Fruit fly (Drosophila melanogaster): ENCODE measurements around the gene CG12229.
A peak's percentile ranks its signal among the peaks of the same experiment; 100 is the strongest.

The CG12229 gene

DNA sequence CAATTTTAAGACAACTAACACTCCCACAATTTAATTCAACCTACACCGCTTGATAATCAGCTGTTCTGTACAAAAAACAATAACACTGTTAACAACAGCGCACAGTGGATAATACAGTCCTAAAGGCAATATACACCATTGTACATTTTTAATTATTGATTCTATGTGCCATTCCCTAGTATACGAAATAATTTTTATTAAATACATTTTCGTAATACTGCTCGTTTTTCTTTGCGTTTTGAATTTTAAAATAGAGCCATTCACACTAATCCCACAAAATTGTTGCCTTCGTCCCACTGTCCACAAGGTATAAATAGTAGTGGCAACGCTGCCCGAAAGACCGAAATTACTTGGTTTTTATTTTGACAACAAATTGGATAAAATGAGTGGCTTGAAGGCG, 2.7 kb downstream of the CG12229 start, which contains the start of the genes Coq4 and CG32176 (continued):
- TF ChIP-seq Fer1 (GFP tag; optimal IDR thresholded peaks at IDR 0.05): peak; percentile 97
- TF ChIP-seq Doc2 (GFP tag; IDR thresholded peaks at IDR 0.05): peak; percentile 95
- peak; percentile 97 for TF ChIP-seq CG4820 (GFP tag; optimal IDR thresholded peaks at IDR 0.05)
- peak; percentile 99 for TF ChIP-seq Ptx1 (GFP tag; IDR thresholded peaks at IDR 0.05)
- peak; percentile 90 for TF ChIP-seq corto (GFP tag; optimal IDR thresholded peaks at IDR 0.05)
- TF ChIP-seq Oaz (GFP tag; IDR thresholded peaks at IDR 0.05): peak; percentile 97
- TF ChIP-seq CG9876 (GFP tag; optimal IDR thresholded peaks at IDR 0.05): peak; percentile 97
- TF ChIP-seq nerfin-1 (tag; optimal IDR thresholded peaks at IDR 0.05): peak; percentile 94
- peak; percentile 98 for TF ChIP-seq gro (GFP tag; optimal IDR thresholded peaks at IDR 0.05)
- TF ChIP-seq Tbp (GFP tag; optimal IDR thresholded peaks at IDR 0.05): no peak
- peak; percentile 98 for TF ChIP-seq CG11085 (GFP tag; IDR thresholded peaks at IDR 0.05)
- no peak for TF ChIP-seq Hr78 (GFP tag; optimal IDR thresholded peaks at IDR 0.05)
- TF ChIP-seq eve (GFP tag; optimal IDR thresholded peaks at IDR 0.05): peak; percentile 30 to 97
- TF ChIP-seq CG43689 (GFP tag; IDR thresholded peaks at IDR 0.05): peak; percentile 94
- TF ChIP-seq Dip2 (GFP tag; IDR thresholded peaks at IDR 0.05): peak; percentile 64
- peak; percentile 98 for TF ChIP-seq bcd (GFP tag; optimal IDR thresholded peaks at IDR 0.05)
- TF ChIP-seq CG32772 (GFP tag; IDR thresholded peaks at IDR 0.05): peak; percentile 98
- peak; percentile 95 for TF ChIP-seq CG7556 (GFP tag; optimal IDR thresholded peaks at IDR 0.05)
- peak; percentile 98 for TF ChIP-seq CG10366 (GFP tag; IDR thresholded peaks at IDR 0.05)
- TF ChIP-seq usp (GFP tag; optimal IDR thresholded peaks at IDR 0.05): no peak
- peak; percentile 95 for TF ChIP-seq CG7987 (GFP tag; optimal IDR thresholded peaks at IDR 0.05)
- TF ChIP-seq CG30403 (GFP tag; optimal IDR thresholded peaks at IDR 0.05): peak; percentile 99
- no peak for TF ChIP-seq Doc3 (GFP tag; IDR thresholded peaks at IDR 0.05; ENCODE audit: partially characterized antibody)
- TF ChIP-seq Opbp (GFP tag; IDR thresholded peaks at IDR 0.05; ENCODE audit: partially characterized antibody): peak; percentile 68; the same call in 1 of the 3 replicates
- peak; percentile 96 for TF ChIP-seq Drgx (GFP tag; IDR thresholded peaks at IDR 0.05)
- TF ChIP-seq toy (GFP tag; IDR thresholded peaks at IDR 0.05): peak; percentile 91
- TF ChIP-seq CG10543 (GFP tag; optimal IDR thresholded peaks at IDR 0.05): peak; percentile 96
- peak; percentile 89 for TF ChIP-seq Nf-YC (tag; optimal IDR thresholded peaks at IDR 0.05)
- TF ChIP-seq Camta (GFP tag; optimal IDR thresholded peaks at IDR 0.05): peak; percentile 98
- peak; percentile 97 for TF ChIP-seq CG4730 (GFP tag; IDR thresholded peaks at IDR 0.05)
- TF ChIP-seq Ssrp (tag; optimal IDR thresholded peaks at IDR 0.05): peak; percentile 98
- peak; percentile 99 for TF ChIP-seq dpn (GFP tag; optimal IDR thresholded peaks at IDR 0.05)
- TF ChIP-seq dati (GFP tag; IDR thresholded peaks at IDR 0.05): peak; percentile 92
- peak; percentile 97 for TF ChIP-seq Fer2 (tag; optimal IDR thresholded peaks at IDR 0.05)
- peak; percentile 98 for TF ChIP-seq CG3847 (GFP tag; IDR thresholded peaks at IDR 0.05)
- peak; percentile 98 for TF ChIP-seq maf-S (GFP tag; optimal IDR thresholded peaks at IDR 0.05)
- peak; percentile 56 for TF ChIP-seq CG7745 (tag; optimal IDR thresholded peaks at IDR 0.05)
- peak; percentile 92 for TF ChIP-seq p53 (GFP tag; optimal IDR thresholded peaks at IDR 0.05)
- TF ChIP-seq Hsf (GFP tag; optimal IDR thresholded peaks at IDR 0.05): peak; percentile 99
- TF ChIP-seq stwl (tag; optimal IDR thresholded peaks at IDR 0.05): peak; percentile 78
- peak; percentile 96 for TF ChIP-seq NK7.1 (GFP tag; optimal IDR thresholded peaks at IDR 0.05)
- peak; percentile 99 for TF ChIP-seq pum (GFP tag; optimal IDR thresholded peaks at IDR 0.05)
- peak; percentile 94 for TF ChIP-seq CG7357 (GFP tag; IDR thresholded peaks at IDR 0.05)
- TF ChIP-seq Poxn (GFP tag; IDR thresholded peaks at IDR 0.05): peak; percentile 91
- peak; percentile 92 for TF ChIP-seq CG12236 (GFP tag; optimal IDR thresholded peaks at IDR 0.05)
- peak; percentile 92 for TF ChIP-seq danr (GFP tag; IDR thresholded peaks at IDR 0.05)
- TF ChIP-seq Awh (GFP tag; IDR thresholded peaks at IDR 0.05): peak; percentile 98
- peak; percentile 91 for TF ChIP-seq ash1 (GFP tag; optimal IDR thresholded peaks at IDR 0.05)
- peak; percentile 90 for TF ChIP-seq CG6254 (GFP tag; optimal IDR thresholded peaks at IDR 0.05)
- peak; percentile 55; the same call in 1 of the 2 replicates for TF ChIP-seq unc-4 (GFP tag; IDR thresholded peaks at IDR 0.05; ENCODE audit: partially characterized antibody)
- peak; percentile 99 for TF ChIP-seq CG4424 (GFP tag; optimal IDR thresholded peaks at IDR 0.05)
- TF ChIP-seq B-H2 (GFP tag; optimal IDR thresholded peaks at IDR 0.05): peak; percentile 98
